Worm (Caenorhabditis elegans) whole organism, midembryonic: ENCODE results near the gene K09B11.4.
"Not testable (repeated sequence)": the region's sequence is repeated elsewhere in the genome, so short reads cannot be mapped to it uniquely, and the experiment has no call there.

Experiments used
- T22C8.4 ChIP-seq: fragments of 200-800 bp; sonication (Bioruptor generic); IDR thresholded peaks from 2 replicates; pipeline ENCODE4 v1.3.6; 2022; ENCODE audit warnings: missing genetic modification characterization, missing compliant biosample characterization
- cog-1 ChIP-seq: sonication (generic microtip); optimal IDR thresholded peaks from 2 replicates; lab custom pipeline; 2016; ENCODE audit warnings: missing genetic modification characterization, missing compliant biosample characterization
- flt-1 ChIP-seq: fragments of 200-800 bp; sonication (Bioruptor generic); IDR thresholded peaks from 2 replicates; pipeline ENCODE4 v1.3.6; 2022; ENCODE audit warnings: missing genetic modification characterization, missing compliant biosample characterization
- klf-2 ChIP-seq: fragments of 200-800 bp; sonication (Bioruptor generic); conservative IDR thresholded peaks from 2 replicates; pipeline ENCODE4 v1.3.6; 2022; ENCODE audit warnings: missing genetic modification reagents, missing genetic modification characterization, missing compliant biosample characterization
- med-1 ChIP-seq: sonication (generic microtip); optimal IDR thresholded peaks from 2 replicates; lab custom pipeline; 2017; ENCODE audit warnings: missing genetic modification characterization, mild to moderate bottlenecking, missing compliant biosample characterization, antibody characterized with exemption, missing genetic modification reagents; ENCODE audit not compliant: insufficient read depth
- ref-1 ChIP-seq: fragments of 200-800 bp; sonication (Bioruptor generic); conservative IDR thresholded peaks from 2 replicates; pipeline ENCODE4 v1.3.6; 2022; ENCODE audit warnings: missing genetic modification reagents, missing genetic modification characterization, missing compliant biosample characterization
- tab-1 ChIP-seq: fragments of 200-800 bp; sonication (Bioruptor generic); IDR thresholded peaks from 2 replicates; pipeline ENCODE4 v1.3.6; 2022; ENCODE audit warnings: missing genetic modification characterization, missing compliant biosample characterization
- ztf-23 ChIP-seq: fragments of 200-800 bp; sonication (Bioruptor generic); IDR thresholded peaks from 2 replicates; pipeline ENCODE4 v1.3.6; 2022; ENCODE audit warnings: missing genetic modification reagents, missing genetic modification characterization, missing compliant biosample characterization
- ztf-29 ChIP-seq: fragments of 200-800 bp; sonication (Bioruptor generic); IDR thresholded peaks from 2 replicates; pipeline ENCODE4 v1.3.6; 2022; ENCODE audit warnings: missing genetic modification reagents, missing genetic modification characterization, missing compliant biosample characterization

Gene K09B11.4

ce11 chrIV:13412845-13413383 is 16.4 kb upstream of the K09B11.4 start, which contains the start of gene gcl-1:
Gene gcl-1, minus strand, starts transcription at chrIV:13412895.
- no peak for TF ChIP-seq klf-2 (GFP tag; lab: Robert Waterston, UW)
- no peak for TF ChIP-seq ztf-23 (GFP tag; lab: Robert Waterston, UW)
- TF ChIP-seq tab-1: no peak
- TF ChIP-seq ztf-29 (GFP tag; lab: Robert Waterston, UW): peak; percentile 57; the same call in 1 of the 2 replicates
- TF ChIP-seq flt-1 (GFP tag; lab: Robert Waterston, UW): no peak
- no peak for TF ChIP-seq med-1 (GFP tag; lab: Kevin White, UChicago)
- TF ChIP-seq cog-1 (tag; lab: Kevin White, UChicago): peak; percentile 28

- no peak for TF ChIP-seq cog-1 (tag; lab: Kevin White, UChicago)
- TF ChIP-seq T22C8.4 (GFP tag; lab: Robert Waterston, UW): no peak
- no peak for TF ChIP-seq med-1 (GFP tag; lab: Kevin White, UChicago)
- TF ChIP-seq tab-1: no peak
- no peak for TF ChIP-seq klf-2 (GFP tag; lab: Robert Waterston, UW)
- no peak for TF ChIP-seq ref-1 (GFP tag; lab: Robert Waterston, UW)
- TF ChIP-seq ztf-29 (GFP tag; lab: Robert Waterston, UW): no peak
- no peak for TF ChIP-seq ztf-23 (GFP tag; lab: Robert Waterston, UW)
- TF ChIP-seq flt-1 (GFP tag; lab: Robert Waterston, UW): no peak
These were observed 13.5 kb upstream of the K09B11.4 start, which contains the start of the genes pik-1 and aptf-2 for ce11 chrIV:13415739-13416271. Gene pik-1, plus strand, starts transcription at chrIV:13416041. Gene aptf-2, minus strand, starts transcription at chrIV:13416051.

ce11 chrIV:13422200-13422599 is 7.1 kb upstream of the K09B11.4 start, which contains the start of gene nol-9:
Gene nol-9, plus strand, starts transcription at chrIV:13422500.
- no peak for TF ChIP-seq T22C8.4 (GFP tag; lab: Robert Waterston, UW)
- no peak for TF ChIP-seq flt-1 (GFP tag; lab: Robert Waterston, UW)
- no peak for TF ChIP-seq ztf-23 (GFP tag; lab: Robert Waterston, UW)
- TF ChIP-seq cog-1 (tag; lab: Kevin White, UChicago): no peak
- TF ChIP-seq klf-2 (GFP tag; lab: Robert Waterston, UW): no peak
- no peak for TF ChIP-seq med-1 (GFP tag; lab: Kevin White, UChicago)
- TF ChIP-seq ztf-29 (GFP tag; lab: Robert Waterston, UW): no peak
- no peak for TF ChIP-seq ref-1 (GFP tag; lab: Robert Waterston, UW)
- TF ChIP-seq tab-1: no peak

ce11 chrIV:13430137-13430536 is 797 bp downstream of the K09B11.4 start:
- 0 out of 2 replicates have a peak, but pooled peaks have one; percentile 52 for TF ChIP-seq tab-1

- not testable (repeated sequence) for TF ChIP-seq cog-1 (tag; lab: Kevin White, UChicago); ztf-29 (GFP tag; lab: Robert Waterston, UW); med-1 (GFP tag; lab: Kevin White, UChicago)
These were observed 4.6 kb downstream of the K09B11.4 start, which contains the start of gene K09B11.5 for ce11 chrIV:13433904-13434303. Gene K09B11.5, minus strand, starts transcription at chrIV:13434004.

- TF ChIP-seq ztf-29 (GFP tag; lab: Robert Waterston, UW): no peak
- TF ChIP-seq tab-1: no peak
- TF ChIP-seq klf-2 (GFP tag; lab: Robert Waterston, UW): no peak
- TF ChIP-seq cog-1 (tag; lab: Kevin White, UChicago): no peak
- no peak for TF ChIP-seq flt-1 (GFP tag; lab: Robert Waterston, UW)
- no peak for TF ChIP-seq ztf-23 (GFP tag; lab: Robert Waterston, UW)
- TF ChIP-seq T22C8.4 (GFP tag; lab: Robert Waterston, UW): no peak
- TF ChIP-seq med-1 (GFP tag; lab: Kevin White, UChicago): no peak
- TF ChIP-seq ref-1 (GFP tag; lab: Robert Waterston, UW): no peak
These were observed 15.9 kb downstream of the K09B11.4 start, which contains the start of gene mam-3 for ce11 chrIV:13445275-13445674. Gene mam-3, minus strand, starts transcription at chrIV:13445375.

- TF ChIP-seq klf-2 (GFP tag; lab: Robert Waterston, UW): no peak
- TF ChIP-seq cog-1 (tag; lab: Kevin White, UChicago): no peak
- TF ChIP-seq ztf-29 (GFP tag; lab: Robert Waterston, UW): no peak
- TF ChIP-seq med-1 (GFP tag; lab: Kevin White, UChicago): no peak
- TF ChIP-seq ztf-23 (GFP tag; lab: Robert Waterston, UW): no peak
- no peak for TF ChIP-seq tab-1
- no peak for TF ChIP-seq flt-1 (GFP tag; lab: Robert Waterston, UW)
- TF ChIP-seq T22C8.4 (GFP tag; lab: Robert Waterston, UW): no peak
- TF ChIP-seq ref-1 (GFP tag; lab: Robert Waterston, UW): no peak
These were observed 21.4 kb downstream of the K09B11.4 start for ce11 chrIV:13450740-13451139.

- TF ChIP-seq flt-1 (GFP tag; lab: Robert Waterston, UW): no peak
These were observed 24.2 kb downstream of the K09B11.4 start for ce11 chrIV:13453509-13453908.

ce11 chrIV:13454698-13455097 is 25.4 kb downstream of the K09B11.4 start, which contains the start of gene uso-1:
Gene uso-1, minus strand, starts transcription at chrIV:13454798.
- no peak for TF ChIP-seq flt-1 (GFP tag; lab: Robert Waterston, UW)
- TF ChIP-seq T22C8.4 (GFP tag; lab: Robert Waterston, UW): no peak
- no peak for TF ChIP-seq ztf-23 (GFP tag; lab: Robert Waterston, UW)
- no peak for TF ChIP-seq tab-1
- no peak for TF ChIP-seq ztf-29 (GFP tag; lab: Robert Waterston, UW)
- TF ChIP-seq cog-1 (tag; lab: Kevin White, UChicago): no peak
- no peak for TF ChIP-seq ref-1 (GFP tag; lab: Robert Waterston, UW)
- TF ChIP-seq med-1 (GFP tag; lab: Kevin White, UChicago): no peak
- no peak for TF ChIP-seq klf-2 (GFP tag; lab: Robert Waterston, UW)
